Worm (Caenorhabditis elegans) whole organism, L2 larva: ENCODE data around the gene efl-2.

ENCODE experiments used
- C34F6.9 ChIP-seq: fragments of 150-350 bp; optimal IDR thresholded peaks from 2 replicates; lab custom pipeline; 2014; ENCODE audit warnings: missing biosample characterization, missing genetic modification characterization
- F13H6.1 ChIP-seq: sonication (generic microtip); optimal IDR thresholded peaks from 2 replicates; lab custom pipeline; 2016; ENCODE audit warnings: missing genetic modification characterization, missing compliant biosample characterization
- R02D3.7 ChIP-seq: fragments of 150-350 bp; optimal IDR thresholded peaks from 2 replicates; lab custom pipeline; 2014; ENCODE audit warnings: missing biosample characterization, missing genetic modification characterization
- Y55F3AM.14 ChIP-seq: fragments of 200-800 bp; sonication (Bioruptor generic); optimal IDR thresholded peaks from 2 replicates; lab custom pipeline; 2018; ENCODE audit warnings: mild to moderate bottlenecking, missing genetic modification characterization, missing compliant biosample characterization
- alr-1 ChIP-seq: fragments of 150-350 bp; optimal IDR thresholded peaks from 2 replicates; lab custom pipeline; 2014; ENCODE audit warnings: missing biosample characterization, missing genetic modification characterization
- aly-2 ChIP-seq: fragments of 150-350 bp; optimal IDR thresholded peaks from 2 replicates; lab custom pipeline; 2014; ENCODE audit warnings: missing biosample characterization, missing genetic modification characterization
- blmp-1 ChIP-seq: sonication (generic microtip); optimal IDR thresholded peaks from 2 replicates; lab custom pipeline; 2017; ENCODE audit warnings: missing genetic modification characterization, mild to moderate bottlenecking, missing compliant biosample characterization, antibody characterized with exemption, moderate library complexity; ENCODE audit not compliant: insufficient read depth
- ceh-82 ChIP-seq: fragments of 150-350 bp; optimal IDR thresholded peaks from 2 replicates; lab custom pipeline; 2014; ENCODE audit warnings: missing biosample characterization, missing genetic modification characterization
- crh-2 ChIP-seq: sonication (generic microtip); optimal IDR thresholded peaks from 2 replicates; lab custom pipeline; 2017; ENCODE audit warnings: missing biosample characterization, missing genetic modification characterization
- dmd-4 ChIP-seq: sonication (generic microtip); optimal IDR thresholded peaks from 2 replicates; lab custom pipeline; 2017; ENCODE audit warnings: missing biosample characterization, missing genetic modification characterization
- elt-1 ChIP-seq: fragments of 150-350 bp; optimal IDR thresholded peaks from 2 replicates; lab custom pipeline; 2014; ENCODE audit warnings: missing biosample characterization, missing genetic modification characterization
- elt-3 ChIP-seq: sonication (generic microtip); optimal IDR thresholded peaks from 2 replicates; lab custom pipeline; 2017; ENCODE audit warnings: missing biosample characterization, missing genetic modification characterization
- fos-1 ChIP-seq: fragments of 150-350 bp; optimal IDR thresholded peaks from 2 replicates; lab custom pipeline; 2014; ENCODE audit warnings: missing biosample characterization, missing genetic modification characterization
- gmeb-1 ChIP-seq: fragments of 150-350 bp; optimal IDR thresholded peaks from 2 replicates; lab custom pipeline; 2014; ENCODE audit warnings: missing biosample characterization, missing genetic modification characterization
- lin-11 ChIP-seq: fragments of 150-350 bp; sonication (generic microtip); optimal IDR thresholded peaks from 2 replicates; lab custom pipeline; 2014; ENCODE audit warnings: missing biosample characterization, missing genetic modification characterization, inconsistent platforms, mixed read lengths
- lin-13 ChIP-seq: fragments of 150-350 bp; optimal IDR thresholded peaks from 2 replicates; lab custom pipeline; 2014; ENCODE audit warnings: missing biosample characterization, missing genetic modification reagents, missing genetic modification characterization
- lin-39 ChIP-seq: fragments of 150-350 bp; optimal IDR thresholded peaks from 2 replicates; lab custom pipeline; 2014; ENCODE audit warnings: missing biosample characterization, missing genetic modification reagents, missing genetic modification characterization
- lsy-2 ChIP-seq, 2 experiments: fragments of 150-350 bp in 1 of 2; sonication (generic microtip) in 1 of 2; optimal IDR thresholded peaks; 2 replicates each; lab custom pipeline; 2014 to 2017; ENCODE audit warnings: missing biosample characterization in 2 of 2, missing genetic modification characterization in 2 of 2
- mab-5 ChIP-seq: fragments of 150-350 bp; optimal IDR thresholded peaks from 2 replicates; lab custom pipeline; 2014; ENCODE audit warnings: missing biosample characterization, missing genetic modification characterization
- mbf-1 ChIP-seq: sonication (generic microtip); optimal IDR thresholded peaks from 2 replicates; lab custom pipeline; 2017; ENCODE audit warnings: missing biosample characterization, missing genetic modification characterization
- mdl-1 ChIP-seq, 2 experiments: fragments of 150-350 bp in 1 of 2; sonication (generic microtip) in 1 of 2; optimal IDR thresholded peaks; 2 replicates each; lab custom pipeline; 2017; ENCODE audit warnings: missing biosample characterization in 2 of 2, missing genetic modification characterization in 2 of 2
- nhr-10 ChIP-seq: sonication (generic microtip); optimal IDR thresholded peaks from 2 replicates; lab custom pipeline; 2017; ENCODE audit warnings: missing biosample characterization, missing genetic modification characterization
- nhr-11 ChIP-seq: fragments of 150-350 bp; optimal IDR thresholded peaks from 2 replicates; lab custom pipeline; 2014; ENCODE audit warnings: missing biosample characterization, missing genetic modification characterization
- nhr-12 ChIP-seq: fragments of 150-350 bp; optimal IDR thresholded peaks from 2 replicates; lab custom pipeline; 2014; ENCODE audit warnings: missing biosample characterization, missing genetic modification characterization
- nhr-129 ChIP-seq: fragments of 150-350 bp; optimal IDR thresholded peaks from 2 replicates; lab custom pipeline; 2014; ENCODE audit warnings: missing biosample characterization, missing genetic modification characterization
- nhr-21 ChIP-seq: fragments of 150-350 bp; optimal IDR thresholded peaks from 2 replicates; lab custom pipeline; 2014; ENCODE audit warnings: missing biosample characterization, missing genetic modification characterization
- nhr-23 ChIP-seq: fragments of 150-350 bp; optimal IDR thresholded peaks from 2 replicates; lab custom pipeline; 2014; ENCODE audit warnings: missing biosample characterization, missing genetic modification reagents, missing genetic modification characterization
- nhr-237 ChIP-seq: fragments of 150-350 bp; optimal IDR thresholded peaks from 2 replicates; lab custom pipeline; 2014; ENCODE audit warnings: missing biosample characterization, missing genetic modification characterization
- nhr-25 ChIP-seq: fragments of 150-350 bp; sonication (generic microtip); optimal IDR thresholded peaks from 3 replicates; lab custom pipeline; 2014; ENCODE audit warnings: missing biosample characterization, missing genetic modification characterization
- nhr-77 ChIP-seq: fragments of 150-350 bp; optimal IDR thresholded peaks from 2 replicates; lab custom pipeline; 2014; ENCODE audit warnings: missing biosample characterization, missing genetic modification characterization
- peb-1 ChIP-seq: fragments of 150-350 bp; optimal IDR thresholded peaks from 2 replicates; lab custom pipeline; 2014; ENCODE audit warnings: missing biosample characterization, missing genetic modification characterization
- sma-3 ChIP-seq: sonication (generic microtip); optimal IDR thresholded peaks from 2 replicates; lab custom pipeline; 2016; ENCODE audit warnings: missing genetic modification reagents, missing genetic modification characterization, missing compliant biosample characterization
- sma-9 ChIP-seq, 2 experiments: fragments of 150-350 bp in 1 of 2; sonication (generic microtip) in 1 of 2; optimal IDR thresholded peaks; 2 replicates each; lab custom pipeline; 2014 to 2016; ENCODE audit warnings: missing genetic modification characterization in 2 of 2, mild to moderate bottlenecking in 1 of 2, missing biosample characterization in 1 of 2, missing compliant biosample characterization in 1 of 2, missing genetic modification reagents in 1 of 2, moderate library complexity in 1 of 2
- snpc-4 ChIP-seq: fragments of 150-350 bp; optimal IDR thresholded peaks from 2 replicates; lab custom pipeline; 2014; ENCODE audit warnings: missing biosample characterization, missing genetic modification characterization
- unc-39 ChIP-seq: fragments of 150-350 bp; optimal IDR thresholded peaks from 2 replicates; lab custom pipeline; 2014; ENCODE audit warnings: missing biosample characterization, missing genetic modification characterization
- unc-55 ChIP-seq: fragments of 150-350 bp; sonication (generic microtip); optimal IDR thresholded peaks from 3 replicates; lab custom pipeline; 2014; ENCODE audit warnings: missing biosample characterization, missing genetic modification reagents, missing genetic modification characterization
- unc-62 ChIP-seq: fragments of 150-350 bp; optimal IDR thresholded peaks from 2 replicates; lab custom pipeline; 2014; ENCODE audit warnings: missing biosample characterization, missing genetic modification reagents, missing genetic modification characterization
- zag-1 ChIP-seq: fragments of 150-350 bp; optimal IDR thresholded peaks from 2 replicates; lab custom pipeline; 2014; ENCODE audit warnings: missing biosample characterization, missing genetic modification characterization
- ztf-1 ChIP-seq: fragments of 200-800 bp; sonication (Bioruptor generic); conservative IDR thresholded peaks from 2 replicates; pipeline ENCODE4 v1.3.6; 2022; ENCODE audit warnings: missing genetic modification characterization, missing compliant biosample characterization
- ztf-11 ChIP-seq: sonication (generic microtip); optimal IDR thresholded peaks from 2 replicates; lab custom pipeline; 2017; ENCODE audit warnings: missing biosample characterization, missing genetic modification characterization
- ztf-4 ChIP-seq: fragments of 150-350 bp; optimal IDR thresholded peaks from 2 replicates; lab custom pipeline; 2014; ENCODE audit warnings: missing biosample characterization, missing genetic modification characterization

Gene efl-2

DNA sequence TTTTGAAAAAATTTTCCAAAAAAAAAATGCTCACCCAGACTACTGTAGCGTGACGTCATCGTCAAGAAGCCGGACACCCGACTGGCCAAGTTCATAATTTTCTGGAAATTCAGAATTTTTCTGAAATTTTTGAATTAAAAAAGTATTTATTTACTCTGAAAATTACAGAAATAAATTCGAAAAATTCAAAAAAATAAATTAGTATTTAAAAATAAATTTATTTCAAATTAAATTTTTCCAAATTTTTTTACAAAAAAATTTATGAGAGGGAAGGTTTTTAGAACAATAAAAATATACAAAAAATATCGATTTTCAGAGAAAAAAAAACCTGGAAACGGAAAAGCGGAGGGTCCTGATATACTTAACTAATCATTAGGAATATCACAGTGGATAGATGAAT lies 30.8 kb downstream of the efl-2 start, which contains the start of gene Y48E1C.4:
Gene Y48E1C.4 (minus strand): TSS at position 101 of the 400 bp plus-strand sequence.
- TF ChIP-seq elt-1 (no peak), nhr-10 (tag; lab: Kevin White, UChicago) (no peak), unc-39 (tag; lab: Kevin White, UChicago) (no peak), nhr-23 (tag; lab: Kevin White, UChicago) (no peak), R02D3.7 (tag; lab: Kevin White, UChicago) (no peak)

DNA sequence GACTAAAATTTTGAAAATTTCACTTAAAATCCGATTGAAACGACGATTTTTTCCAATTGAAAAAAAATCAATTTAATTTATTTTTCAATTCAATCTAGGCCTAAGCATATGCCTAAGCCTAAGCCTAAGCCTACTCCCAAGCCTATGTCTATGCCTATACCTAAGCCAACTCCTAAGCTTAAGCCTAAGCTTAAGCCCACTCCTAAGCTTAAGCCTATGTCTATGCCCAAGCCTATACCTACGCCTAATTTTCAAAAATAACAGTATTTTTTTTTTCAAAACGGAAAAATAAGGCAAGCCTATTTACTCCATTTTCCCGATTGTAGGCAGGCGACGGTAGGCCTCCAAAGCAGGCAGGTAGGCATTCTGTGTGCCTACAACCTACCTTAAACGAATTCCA lies 38.4 kb downstream of the efl-2 start:
- TF ChIP-seq Y55F3AM.14 (GFP tag; lab: Kevin White, UChicago) = no peak
- TF ChIP-seq nhr-77 (tag; lab: Kevin White, UChicago) = no peak
- TF ChIP-seq C34F6.9 (tag; lab: Kevin White, UChicago) = no peak
- TF ChIP-seq mbf-1 = no peak
- no peak for TF ChIP-seq ztf-4 (tag; lab: Kevin White, UChicago)
- TF ChIP-seq ztf-11 (tag; lab: Kevin White, UChicago) = no peak
- TF ChIP-seq blmp-1 (tag; lab: Kevin White, UChicago) = no peak
- TF ChIP-seq lin-11 (tag; lab: Kevin White, UChicago) = no peak
- TF ChIP-seq nhr-23 (tag; lab: Kevin White, UChicago) = no peak
- TF ChIP-seq elt-3 (tag; lab: Kevin White, UChicago) = no peak

DNA sequence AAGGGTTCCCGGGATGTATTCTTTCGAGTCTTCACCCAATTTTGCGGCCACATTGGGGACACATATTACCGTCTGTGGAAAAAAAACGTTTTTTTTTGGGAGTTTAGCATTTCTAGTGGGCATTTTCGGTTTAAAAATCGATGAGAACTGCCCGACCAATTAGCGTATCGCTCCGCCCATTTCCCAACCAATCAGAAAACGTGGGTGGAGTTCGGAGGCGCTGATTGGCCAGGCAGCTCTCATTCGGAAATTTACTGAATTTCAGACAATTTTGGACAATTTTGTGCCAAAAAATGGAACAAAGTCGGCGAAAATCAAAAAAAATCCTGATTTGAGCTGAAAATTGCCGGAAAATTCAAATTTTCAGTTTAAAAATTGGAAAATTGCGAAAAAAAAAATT lies 40.7 kb downstream of the efl-2 start:
- no peak for TF ChIP-seq R02D3.7 (tag; lab: Kevin White, UChicago)
- TF ChIP-seq alr-1 (tag; lab: Kevin White, UChicago) = no peak
- TF ChIP-seq C34F6.9 (tag; lab: Kevin White, UChicago) = no peak
- TF ChIP-seq nhr-237 (tag; lab: Kevin White, UChicago) = no peak
- no peak for TF ChIP-seq aly-2
- no peak for TF ChIP-seq snpc-4 (tag; lab: Kevin White, UChicago)
- no peak for TF ChIP-seq ztf-1 (GFP tag; lab: Robert Waterston, UW)
- TF ChIP-seq unc-55 (GFP tag; lab: Kevin White, UChicago) = no peak
- no peak for TF ChIP-seq blmp-1 (tag; lab: Kevin White, UChicago)
- TF ChIP-seq fos-1 = no peak
- no peak for TF ChIP-seq unc-62
- no peak for TF ChIP-seq nhr-11 (tag; lab: Kevin White, UChicago)
- TF ChIP-seq nhr-77 (tag; lab: Kevin White, UChicago) = no peak
- no peak for TF ChIP-seq sma-3 (GFP tag; lab: Kevin White, UChicago)
- TF ChIP-seq crh-2 (tag; lab: Kevin White, UChicago) = no peak
- TF ChIP-seq nhr-25 (tag; lab: Kevin White, UChicago) = no peak

DNA sequence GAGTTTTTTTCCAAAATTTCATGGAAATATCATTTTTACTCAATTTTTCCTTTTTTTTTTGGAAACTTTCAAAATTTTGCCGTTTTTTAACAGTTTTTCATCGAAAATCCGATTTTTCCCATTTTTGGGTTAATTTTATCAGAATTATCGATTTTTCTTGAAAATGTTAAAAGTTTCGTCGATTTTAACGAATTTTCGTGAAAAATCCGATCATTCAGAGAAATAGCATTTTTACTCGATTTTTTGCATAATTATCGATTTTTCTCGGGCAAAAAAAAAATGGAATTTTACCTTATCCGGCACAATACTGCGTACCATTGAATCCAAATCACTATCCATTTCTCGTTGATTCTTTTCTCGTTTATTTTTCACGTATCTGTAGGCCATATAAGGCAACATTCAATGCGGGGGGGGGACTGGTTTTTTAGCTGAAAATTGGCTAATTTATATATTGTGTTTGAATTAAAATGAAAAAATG lies 41.3 kb downstream of the efl-2 start, which contains the start of gene tbc-14:
Gene tbc-14 (minus strand): TSS at position 428 of the 478 bp plus-strand sequence.
- TF ChIP-seq sma-9 (GFP tag; optimal IDR thresholded peaks at IDR 0.05; lab: Kevin White, UChicago) = no peak
- no peak for TF ChIP-seq sma-9 (tag; optimal IDR thresholded peaks at IDR 0.05; lab: Kevin White, UChicago)
- TF ChIP-seq lin-39 (tag; lab: Kevin White, UChicago) = no peak
- no peak for TF ChIP-seq peb-1 (tag; lab: Kevin White, UChicago)
- no peak for TF ChIP-seq C34F6.9 (tag; lab: Kevin White, UChicago)
- no peak for TF ChIP-seq mbf-1
- no peak for TF ChIP-seq R02D3.7 (tag; lab: Kevin White, UChicago)
- TF ChIP-seq aly-2 = no peak
- no peak for TF ChIP-seq ztf-4 (tag; lab: Kevin White, UChicago)
- no peak for TF ChIP-seq ztf-1 (GFP tag; lab: Robert Waterston, UW)
- no peak for TF ChIP-seq crh-2 (tag; lab: Kevin White, UChicago)
- TF ChIP-seq sma-3 (GFP tag; lab: Kevin White, UChicago) = no peak

DNA sequence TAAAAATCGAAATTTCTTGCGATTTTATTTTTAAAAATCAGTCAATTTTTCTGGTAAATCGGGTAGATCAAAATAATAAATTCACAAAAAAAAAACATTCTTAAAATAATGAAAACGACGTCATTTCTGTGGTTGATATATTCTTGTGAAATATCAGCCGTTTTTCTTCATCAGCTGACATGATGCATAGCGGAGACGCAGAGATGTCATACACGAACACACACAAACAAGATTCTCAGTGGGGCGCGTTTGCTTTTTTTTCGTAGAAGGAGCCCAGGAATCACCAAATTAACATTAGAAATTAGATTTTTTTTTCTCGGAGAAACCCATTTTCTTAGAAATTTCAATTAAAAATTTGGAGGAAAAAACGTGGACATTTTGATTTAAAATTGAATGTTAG lies 41.7 kb downstream of the efl-2 start:
- peak; percentile 69 for TF ChIP-seq ztf-4 (tag; lab: Kevin White, UChicago)
- peak; percentile 96 for TF ChIP-seq unc-55 (GFP tag; lab: Kevin White, UChicago)
- no peak for TF ChIP-seq nhr-10 (tag; lab: Kevin White, UChicago)
- TF ChIP-seq lin-13 = peak; percentile 92
- TF ChIP-seq alr-1 (tag; lab: Kevin White, UChicago) = no peak
- TF ChIP-seq sma-9 (GFP tag; optimal IDR thresholded peaks at IDR 0.05; lab: Kevin White, UChicago) = peak; percentile 85
- no peak for TF ChIP-seq sma-9 (tag; optimal IDR thresholded peaks at IDR 0.05; lab: Kevin White, UChicago)
- peak; percentile 76 for TF ChIP-seq nhr-25 (tag; lab: Kevin White, UChicago)
- TF ChIP-seq Y55F3AM.14 (GFP tag; lab: Kevin White, UChicago) = no peak
- TF ChIP-seq dmd-4 (tag; lab: Kevin White, UChicago) = no peak
- TF ChIP-seq lsy-2 (tag; optimal IDR thresholded peaks at IDR 0.05; lab: Kevin White, UChicago) = peak; percentile 65 to 92
- TF ChIP-seq unc-39 (tag; lab: Kevin White, UChicago) = no peak
- peak; percentile 6 for TF ChIP-seq ceh-82 (tag; lab: Kevin White, UChicago)
- TF ChIP-seq mdl-1 (tag; optimal IDR thresholded peaks at IDR 0.05; lab: Kevin White, UChicago) = peak in 1 of 2 experiments; percentile 54
- peak; percentile 66 for TF ChIP-seq F13H6.1
- TF ChIP-seq nhr-23 (tag; lab: Kevin White, UChicago) = no peak
- no peak for TF ChIP-seq peb-1 (tag; lab: Kevin White, UChicago)
- peak; percentile 97 for TF ChIP-seq C34F6.9 (tag; lab: Kevin White, UChicago)
- TF ChIP-seq aly-2 = no peak
- TF ChIP-seq zag-1 = peak; percentile 57
- peak; percentile 93 for TF ChIP-seq crh-2 (tag; lab: Kevin White, UChicago)
- peak; percentile 74 for TF ChIP-seq mab-5 (tag; lab: Kevin White, UChicago)
- peak; percentile 18 for TF ChIP-seq nhr-12 (tag; lab: Kevin White, UChicago)
- TF ChIP-seq nhr-129 (tag; lab: Kevin White, UChicago) = peak; percentile 91
- TF ChIP-seq nhr-21 (tag; lab: Kevin White, UChicago) = peak; percentile 73
- peak; percentile 84 for TF ChIP-seq gmeb-1
- TF ChIP-seq sma-3 (GFP tag; lab: Kevin White, UChicago) = peak; percentile 77
